Worm (Caenorhabditis elegans): ENCODE measurements around the gene K09F6.11.

The K09F6.11 gene

DNA sequence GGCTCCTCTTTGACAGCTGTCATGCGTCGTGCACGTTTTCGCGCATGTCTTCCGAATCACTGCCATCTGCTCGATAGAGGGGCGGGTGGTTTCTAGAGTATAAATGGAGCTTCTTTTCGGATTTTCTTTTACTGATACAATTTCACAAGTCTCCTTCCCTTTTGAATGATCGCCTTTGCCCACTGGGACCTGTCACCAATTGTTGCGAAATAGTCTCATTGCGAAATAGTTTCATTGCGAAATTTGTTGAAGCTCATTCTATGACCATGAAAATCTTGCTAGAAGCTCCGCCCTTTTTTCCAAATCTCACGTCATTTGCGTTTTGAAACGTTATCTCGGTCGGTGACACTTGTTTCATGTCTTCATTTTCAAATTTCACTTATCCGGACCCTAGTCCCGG lies 9.5 kb downstream of the K09F6.11 start:
- no peak for TF ChIP-seq dao-5 (tag; optimal IDR thresholded peaks at IDR 0.05)
- TF ChIP-seq W03F9.2 (tag; optimal IDR thresholded peaks at IDR 0.05), result no peak
- no peak for TF ChIP-seq him-1 (tag; optimal IDR thresholded peaks at IDR 0.05)

DNA sequence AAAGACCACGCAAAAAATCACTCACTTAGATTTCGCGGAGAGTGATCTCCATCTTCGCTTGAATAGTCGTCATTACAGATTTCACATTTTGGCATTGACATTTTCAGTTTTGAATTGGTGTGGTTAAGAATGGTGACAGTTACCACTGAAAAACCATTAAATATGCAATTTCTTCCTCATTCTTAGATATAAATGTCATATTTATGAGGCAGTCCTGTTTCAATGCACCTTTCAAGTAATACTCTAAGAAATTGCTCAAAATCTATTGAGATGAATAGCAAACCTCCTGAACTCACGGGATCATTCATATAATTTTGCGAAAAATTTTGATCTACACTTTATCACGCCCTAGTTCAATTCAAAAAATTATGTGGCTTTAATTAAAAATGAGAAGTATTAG lies 12.1 kb downstream of the K09F6.11 start, which contains the start of gene K09F6.7:
Gene K09F6.7, minus strand, starts transcription at position 101 of the 400 bp plus-strand sequence.
- TF ChIP-seq dao-5 (tag; optimal IDR thresholded peaks at IDR 0.05) (no peak), W03F9.2 (tag; optimal IDR thresholded peaks at IDR 0.05) (no peak), him-1 (tag; optimal IDR thresholded peaks at IDR 0.05) (no peak)

DNA sequence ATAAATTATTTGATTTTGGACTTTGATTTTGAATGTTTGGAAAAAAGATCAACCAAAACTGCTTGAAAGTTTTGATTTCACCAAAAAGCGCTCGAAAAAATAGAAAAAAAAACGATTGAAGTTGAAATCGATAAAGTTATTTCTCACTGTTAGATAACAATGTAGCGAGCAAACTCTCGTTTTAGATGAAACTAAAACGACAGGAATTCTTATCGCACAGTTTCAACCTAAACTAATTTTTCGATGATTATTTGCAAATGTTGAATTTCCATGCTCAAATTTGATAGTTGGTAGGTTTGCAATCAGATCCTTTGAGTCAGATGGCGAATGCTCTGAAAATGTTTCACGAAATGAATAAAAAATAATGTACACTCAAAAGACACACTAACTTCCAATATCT lies 12.6 kb downstream of the K09F6.11 start:
- TF ChIP-seq W03F9.2 (tag; optimal IDR thresholded peaks at IDR 0.05) (no peak), him-1 (tag; optimal IDR thresholded peaks at IDR 0.05) (no peak), dao-5 (tag; optimal IDR thresholded peaks at IDR 0.05) (no peak)

DNA sequence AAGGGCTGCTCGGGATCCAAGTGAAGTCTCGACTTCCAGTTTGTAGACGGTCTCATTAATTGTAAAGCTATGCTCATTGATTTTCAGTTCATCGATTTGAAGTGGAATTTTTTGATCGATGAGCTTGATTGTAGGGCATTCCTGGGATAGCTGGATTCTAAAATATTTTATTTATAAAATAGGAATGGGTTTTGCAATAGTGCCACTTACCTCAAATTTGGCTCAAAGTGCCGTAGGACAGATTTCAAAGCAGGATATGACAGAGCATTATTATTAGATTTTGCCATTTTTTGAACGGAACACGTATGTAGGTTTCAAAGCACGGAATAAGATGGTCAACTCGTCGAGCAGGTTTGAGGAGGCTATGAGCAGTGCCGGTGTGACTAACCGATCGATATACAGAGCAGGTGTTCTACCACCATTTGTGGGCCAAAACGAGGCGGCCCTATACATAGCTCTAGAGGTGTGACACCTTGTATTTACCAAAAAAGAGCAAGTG lies 15.9 kb downstream of the K09F6.11 start, which contains the start of gene fbxc-25:
Gene fbxc-25, minus strand, starts transcription at position 449 of the 499 bp plus-strand sequence.
- no peak for TF ChIP-seq W03F9.2 (tag; optimal IDR thresholded peaks at IDR 0.05)
- TF ChIP-seq dao-5 (tag; optimal IDR thresholded peaks at IDR 0.05), result no peak
- TF ChIP-seq him-1 (tag; optimal IDR thresholded peaks at IDR 0.05), result no peak

DNA sequence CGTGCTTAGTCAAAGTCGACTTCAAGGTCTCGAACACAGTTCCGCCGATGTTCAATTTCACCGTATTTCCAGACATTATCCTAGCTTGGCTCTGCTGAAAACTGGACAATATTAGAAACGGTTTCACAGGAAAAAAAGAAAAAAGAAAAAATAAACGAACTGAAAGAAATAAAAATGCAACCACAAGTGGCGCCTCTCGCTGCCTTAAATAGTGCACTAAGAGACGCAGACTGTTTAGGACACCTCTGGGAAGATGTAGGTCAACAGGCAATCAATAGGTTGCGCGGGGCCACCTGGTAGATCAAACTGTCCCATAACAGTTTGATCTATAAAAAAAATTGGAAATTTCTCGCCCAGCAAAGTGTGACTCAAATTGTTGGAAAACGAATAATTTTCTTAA lies 18.8 kb downstream of the K09F6.11 start, which contains the start of gene B0281.4:
Gene B0281.4, minus strand, starts transcription at position 101 of the 400 bp plus-strand sequence.
- no peak for TF ChIP-seq dao-5 (tag; optimal IDR thresholded peaks at IDR 0.05)
- TF ChIP-seq W03F9.2 (tag; optimal IDR thresholded peaks at IDR 0.05), result no peak
- TF ChIP-seq him-1 (tag; optimal IDR thresholded peaks at IDR 0.05), result no peak

DNA sequence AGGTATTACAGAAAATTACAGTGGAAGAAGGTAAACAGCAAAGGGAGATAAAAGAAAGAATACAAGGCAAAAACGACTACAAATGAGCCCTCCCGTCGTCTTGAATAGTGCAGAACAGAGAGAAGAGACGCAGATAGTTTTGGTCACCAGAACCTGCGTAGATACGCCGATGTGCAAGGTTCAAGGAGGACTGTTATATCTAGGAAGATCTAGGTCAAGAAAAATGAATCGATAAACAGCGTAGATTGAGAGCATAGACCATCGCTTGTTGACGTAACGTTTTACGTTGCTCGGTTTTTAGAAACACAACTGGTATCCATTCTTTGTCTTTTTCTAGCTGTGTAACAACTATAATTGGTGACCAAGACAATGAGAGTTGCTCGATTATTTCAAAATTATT lies 20.9 kb downstream of the K09F6.11 start, which contains the start of gene B0281.5:
Gene B0281.5, minus strand, starts transcription at position 101 of the 400 bp plus-strand sequence.
- TF ChIP-seq dao-5 (tag; optimal IDR thresholded peaks at IDR 0.05) (no peak), W03F9.2 (tag; optimal IDR thresholded peaks at IDR 0.05) (no peak)

DNA sequence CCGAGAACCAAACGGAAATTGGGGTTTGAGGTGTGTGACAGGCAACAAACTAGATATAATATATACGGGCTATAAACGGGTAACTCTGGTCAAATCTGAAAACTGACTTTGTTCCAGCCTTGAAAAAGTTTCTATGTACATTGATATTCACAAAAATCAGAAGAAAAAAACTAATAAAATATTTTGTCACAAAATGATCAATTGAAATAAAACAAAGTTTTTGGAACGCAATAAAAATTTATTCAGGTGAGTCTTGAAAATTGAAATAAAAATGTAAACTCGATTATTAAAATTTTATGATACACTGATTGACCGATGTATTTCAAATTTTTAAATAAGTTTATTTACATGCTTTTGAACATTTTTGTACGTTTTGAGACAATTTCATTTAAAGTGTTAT lies 22.4 kb downstream of the K09F6.11 start, which contains the start of gene B0281.6:
Gene B0281.6, minus strand, starts transcription at position 101 of the 400 bp plus-strand sequence.
- TF ChIP-seq dao-5 (tag; optimal IDR thresholded peaks at IDR 0.05), result no peak
- no peak for TF ChIP-seq him-1 (tag; optimal IDR thresholded peaks at IDR 0.05)
- TF ChIP-seq W03F9.2 (tag; optimal IDR thresholded peaks at IDR 0.05), result no peak

DNA sequence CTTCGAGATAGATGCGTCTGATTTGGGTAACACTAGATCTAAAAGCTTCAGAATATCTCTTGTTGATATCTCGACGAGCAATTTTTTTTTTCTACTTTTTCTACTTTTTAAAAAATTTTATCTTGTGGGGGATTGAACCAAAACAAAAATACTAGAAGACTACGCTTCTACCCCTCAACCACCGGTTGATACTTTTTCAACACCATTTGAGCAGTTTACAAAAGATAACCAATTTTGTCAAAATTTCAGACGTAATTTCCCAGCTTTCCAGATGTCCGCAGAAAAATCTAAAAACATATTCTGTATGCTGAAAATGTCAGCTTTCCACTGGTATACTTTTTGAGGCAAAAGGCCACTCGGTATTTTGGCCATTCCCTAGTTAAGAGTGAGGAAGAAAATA lies 24.6 kb downstream of the K09F6.11 start:
- TF ChIP-seq dao-5 (tag; optimal IDR thresholded peaks at IDR 0.05) (no peak), him-1 (tag; optimal IDR thresholded peaks at IDR 0.05) (no peak), W03F9.2 (tag; optimal IDR thresholded peaks at IDR 0.05) (no peak)

DNA sequence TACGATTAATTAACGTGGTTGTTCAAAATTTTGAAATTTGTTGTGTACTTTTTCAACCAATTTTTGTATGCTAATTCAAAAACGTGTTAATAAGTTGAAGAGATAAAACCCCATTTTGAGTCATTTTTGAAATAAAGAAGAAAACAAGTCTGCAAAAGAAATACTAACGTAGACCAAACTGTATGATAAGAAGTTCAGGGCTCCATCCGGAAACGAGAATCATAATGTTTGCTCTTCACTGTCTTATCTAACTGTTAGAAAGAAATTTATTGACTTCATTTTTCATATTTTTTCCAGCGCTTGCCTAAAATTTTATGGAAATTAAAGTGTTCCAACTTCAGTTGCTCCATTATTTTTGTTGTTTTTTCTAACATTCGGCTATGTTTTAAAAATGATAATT lies 25.6 kb downstream of the K09F6.11 start:
- no peak for TF ChIP-seq dao-5 (tag; optimal IDR thresholded peaks at IDR 0.05)
- TF ChIP-seq him-1 (tag; optimal IDR thresholded peaks at IDR 0.05), result no peak

DNA sequence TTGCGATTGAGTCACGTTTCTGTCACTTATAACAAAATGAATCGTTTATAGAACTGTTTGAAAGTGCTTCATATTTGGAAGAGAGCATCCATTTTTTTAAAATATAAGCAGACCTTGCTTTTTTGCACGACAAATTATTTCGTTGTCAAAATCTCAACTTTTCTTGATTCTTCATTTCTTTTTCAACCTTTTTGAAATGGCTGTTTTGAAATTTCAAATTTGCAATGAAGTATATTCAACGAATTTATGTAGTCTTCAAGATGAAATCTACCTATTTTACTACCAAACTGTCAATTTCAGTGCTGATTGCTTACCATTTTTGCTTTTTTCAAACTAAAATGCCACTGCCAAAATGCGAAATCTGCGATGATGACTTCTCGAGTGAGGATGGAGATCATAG lies 26.8 kb downstream of the K09F6.11 start, which contains the start of gene B0281.3:
Gene B0281.3, plus strand, starts transcription at position 301 of the 400 bp plus-strand sequence.
- no peak for TF ChIP-seq him-1 (tag; optimal IDR thresholded peaks at IDR 0.05)

DNA sequence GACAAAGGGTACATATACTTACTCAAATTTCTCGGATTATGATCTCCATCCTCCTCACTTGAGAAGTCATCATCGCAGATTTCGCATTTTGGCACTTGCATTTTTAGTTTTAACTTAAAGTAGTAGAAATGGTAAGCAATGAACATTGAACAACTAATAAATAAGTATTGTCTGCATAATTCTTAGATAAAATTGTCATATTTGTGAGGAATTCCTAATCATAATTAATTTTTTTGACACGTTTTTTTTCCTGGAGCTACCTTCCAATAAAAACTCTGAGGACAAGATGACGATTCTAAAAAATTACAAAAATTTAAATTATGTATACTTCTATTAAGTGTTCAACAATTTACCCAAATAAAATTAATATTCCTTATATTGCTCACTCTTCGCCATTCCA lies 32.8 kb downstream of the K09F6.11 start, which contains the start of the genes trim-21 and B0281.1:
Gene trim-21, minus strand, starts transcription at position 101 of the 400 bp plus-strand sequence.
Gene B0281.1, plus strand, starts transcription at position 321 of the 400 bp plus-strand sequence.
- no peak for TF ChIP-seq him-1 (tag; optimal IDR thresholded peaks at IDR 0.05)
- TF ChIP-seq W03F9.2 (tag; optimal IDR thresholded peaks at IDR 0.05), result no peak
- no peak for TF ChIP-seq dao-5 (tag; optimal IDR thresholded peaks at IDR 0.05)

DNA sequence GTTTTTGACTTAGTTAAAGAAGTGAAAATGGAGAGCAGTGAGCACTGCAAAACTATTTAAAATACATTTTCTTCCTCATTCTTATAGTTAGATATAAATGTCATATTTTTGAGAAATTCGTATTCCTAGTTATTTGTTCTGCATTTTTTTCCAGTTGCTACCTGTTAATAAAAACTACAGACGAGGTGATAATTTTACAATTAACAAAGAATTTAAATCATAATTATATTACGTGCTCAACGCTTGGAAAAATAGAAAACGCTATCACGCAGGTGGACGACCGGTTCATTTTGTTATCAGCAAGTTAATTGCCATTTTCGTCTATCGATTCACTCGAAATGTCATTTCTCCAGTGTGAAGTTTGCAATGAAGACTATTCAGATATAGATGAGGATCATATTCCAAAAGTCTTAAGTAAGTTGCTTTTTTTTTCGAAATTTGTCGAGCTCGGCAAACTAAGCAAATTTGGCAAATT lies 38.0 kb downstream of the K09F6.11 start, which contains the start of the genes ZK1240.5 and ZK1240.9:
Gene ZK1240.5, minus strand, starts transcription at position 51 of the 475 bp plus-strand sequence.
Gene ZK1240.9, plus strand, starts transcription at position 307 of the 475 bp plus-strand sequence.
- TF ChIP-seq dao-5 (tag; optimal IDR thresholded peaks at IDR 0.05) (no peak), him-1 (tag; optimal IDR thresholded peaks at IDR 0.05) (no peak), W03F9.2 (tag; optimal IDR thresholded peaks at IDR 0.05) (no peak)

DNA sequence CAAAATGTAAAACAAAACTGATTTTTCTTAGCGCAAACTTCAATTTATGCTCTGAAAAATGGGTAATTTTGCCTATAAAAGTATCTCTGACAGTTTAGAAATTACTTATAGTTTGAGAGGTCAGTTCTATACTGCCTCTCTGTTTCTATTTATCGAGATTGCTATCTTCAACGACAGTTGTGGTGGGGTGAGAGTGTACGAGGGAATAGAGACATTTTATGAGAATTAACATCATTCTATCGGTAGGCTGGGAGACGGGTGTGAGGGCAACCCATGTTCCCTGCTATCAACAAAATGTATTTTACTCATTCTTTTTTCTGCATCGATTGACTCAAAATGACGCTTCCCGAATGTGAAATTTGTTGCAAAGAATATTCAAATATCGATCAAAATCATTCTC lies 40.2 kb downstream of the K09F6.11 start, which contains the start of gene ZK1240.3:
Gene ZK1240.3, plus strand, starts transcription at position 238 of the 400 bp plus-strand sequence.
- no peak for TF ChIP-seq W03F9.2 (tag; optimal IDR thresholded peaks at IDR 0.05)
- TF ChIP-seq dao-5 (tag; optimal IDR thresholded peaks at IDR 0.05), result no peak

DNA sequence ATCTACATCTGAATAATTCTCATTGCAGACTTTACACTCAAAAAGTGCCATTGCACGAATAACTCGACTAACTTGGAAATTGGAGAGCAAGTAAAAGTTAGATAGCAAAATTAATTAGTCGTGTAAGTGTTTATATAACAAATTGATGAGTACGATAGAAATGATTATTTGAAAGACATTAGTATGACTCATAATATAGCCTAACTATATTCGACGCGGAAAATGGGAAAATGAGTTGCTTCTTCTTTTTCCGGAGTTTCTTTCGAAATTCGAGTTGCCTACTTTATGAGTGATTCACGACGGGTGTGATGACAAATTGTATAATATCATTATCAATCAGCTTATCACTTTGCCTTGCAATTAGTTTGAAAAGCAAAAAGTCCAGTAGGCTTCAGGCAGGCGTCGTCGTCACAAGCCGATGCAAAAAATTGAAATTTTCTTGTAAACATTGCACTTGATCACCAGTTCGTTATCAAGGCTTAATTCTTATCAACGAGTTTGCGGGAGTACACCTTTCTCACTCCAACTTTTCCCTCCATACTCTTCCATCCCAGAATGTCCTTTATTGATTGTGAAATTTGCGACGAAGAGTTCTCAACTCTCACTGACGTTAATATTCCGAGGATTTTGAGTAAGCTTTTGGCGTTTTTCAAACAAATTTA lies 43.0 kb downstream of the K09F6.11 start, which contains the start of the genes ZK1240.6 and ZK1240.2:
Gene ZK1240.6, minus strand, starts transcription at position 51 of the 662 bp plus-strand sequence.
Gene ZK1240.2, plus strand, starts transcription at position 520 of the 662 bp plus-strand sequence.
- TF ChIP-seq dao-5 (tag; optimal IDR thresholded peaks at IDR 0.05) (no peak), him-1 (tag; optimal IDR thresholded peaks at IDR 0.05) (no peak), W03F9.2 (tag; optimal IDR thresholded peaks at IDR 0.05) (no peak)
